Worm (Caenorhabditis elegans) whole organism, L2 larva: ENCODE measurements around the gene F59A1.11.

ENCODE experiments used
- C34F6.9 ChIP-seq: fragments of 150-350 bp; optimal IDR thresholded peaks from 2 replicates; lab custom pipeline; 2014; ENCODE audit warnings: missing biosample characterization, missing genetic modification characterization
- F13H6.1 ChIP-seq: sonication (generic microtip); optimal IDR thresholded peaks from 2 replicates; lab custom pipeline; 2016; ENCODE audit warnings: missing genetic modification characterization, missing compliant biosample characterization
- ZK546.5 ChIP-seq: sonication (generic microtip); optimal IDR thresholded peaks from 2 replicates; lab custom pipeline; 2017; ENCODE audit warnings: missing biosample characterization, missing genetic modification characterization
- alr-1 ChIP-seq: fragments of 150-350 bp; optimal IDR thresholded peaks from 2 replicates; lab custom pipeline; 2014; ENCODE audit warnings: missing biosample characterization, missing genetic modification characterization
- ama-1 ChIP-seq: fragments of 150-350 bp; optimal IDR thresholded peaks from 2 replicates; lab custom pipeline; 2018; ENCODE audit warnings: inconsistent platforms
- crh-2 ChIP-seq: sonication (generic microtip); optimal IDR thresholded peaks from 2 replicates; lab custom pipeline; 2017; ENCODE audit warnings: missing biosample characterization, missing genetic modification characterization
- dmd-4 ChIP-seq: sonication (generic microtip); optimal IDR thresholded peaks from 2 replicates; lab custom pipeline; 2017; ENCODE audit warnings: missing biosample characterization, missing genetic modification characterization
- egl-27 ChIP-seq: sonication (generic microtip); optimal IDR thresholded peaks from 3 replicates; lab custom pipeline; 2017; ENCODE audit warnings: missing biosample characterization, missing genetic modification reagents, missing genetic modification characterization
- elt-3 ChIP-seq: sonication (generic microtip); optimal IDR thresholded peaks from 2 replicates; lab custom pipeline; 2017; ENCODE audit warnings: missing biosample characterization, missing genetic modification characterization
- fos-1 ChIP-seq: fragments of 150-350 bp; optimal IDR thresholded peaks from 2 replicates; lab custom pipeline; 2014; ENCODE audit warnings: missing biosample characterization, missing genetic modification characterization
- lin-11 ChIP-seq: fragments of 150-350 bp; sonication (generic microtip); optimal IDR thresholded peaks from 2 replicates; lab custom pipeline; 2014; ENCODE audit warnings: missing biosample characterization, missing genetic modification characterization, inconsistent platforms, mixed read lengths
- lsy-2 ChIP-seq, 2 experiments: fragments of 150-350 bp in 1 of 2; sonication (generic microtip) in 1 of 2; optimal IDR thresholded peaks; 2 replicates each; lab custom pipeline; 2014 to 2017; ENCODE audit warnings: missing biosample characterization in 2 of 2, missing genetic modification characterization in 2 of 2
- mab-5 ChIP-seq: fragments of 150-350 bp; optimal IDR thresholded peaks from 2 replicates; lab custom pipeline; 2014; ENCODE audit warnings: missing biosample characterization, missing genetic modification characterization
- mbf-1 ChIP-seq: sonication (generic microtip); optimal IDR thresholded peaks from 2 replicates; lab custom pipeline; 2017; ENCODE audit warnings: missing biosample characterization, missing genetic modification characterization
- nhr-10 ChIP-seq: sonication (generic microtip); optimal IDR thresholded peaks from 2 replicates; lab custom pipeline; 2017; ENCODE audit warnings: missing biosample characterization, missing genetic modification characterization
- nhr-12 ChIP-seq: fragments of 150-350 bp; optimal IDR thresholded peaks from 2 replicates; lab custom pipeline; 2014; ENCODE audit warnings: missing biosample characterization, missing genetic modification characterization
- nhr-129 ChIP-seq: fragments of 150-350 bp; optimal IDR thresholded peaks from 2 replicates; lab custom pipeline; 2014; ENCODE audit warnings: missing biosample characterization, missing genetic modification characterization
- nhr-23 ChIP-seq: fragments of 150-350 bp; optimal IDR thresholded peaks from 2 replicates; lab custom pipeline; 2014; ENCODE audit warnings: missing biosample characterization, missing genetic modification reagents, missing genetic modification characterization
- nhr-237 ChIP-seq: fragments of 150-350 bp; optimal IDR thresholded peaks from 2 replicates; lab custom pipeline; 2014; ENCODE audit warnings: missing biosample characterization, missing genetic modification characterization
- nhr-25 ChIP-seq: fragments of 150-350 bp; sonication (generic microtip); optimal IDR thresholded peaks from 3 replicates; lab custom pipeline; 2014; ENCODE audit warnings: missing biosample characterization, missing genetic modification characterization
- nhr-77 ChIP-seq: fragments of 150-350 bp; optimal IDR thresholded peaks from 2 replicates; lab custom pipeline; 2014; ENCODE audit warnings: missing biosample characterization, missing genetic modification characterization
- peb-1 ChIP-seq: fragments of 150-350 bp; optimal IDR thresholded peaks from 2 replicates; lab custom pipeline; 2014; ENCODE audit warnings: missing biosample characterization, missing genetic modification characterization
- sem-4 ChIP-seq: fragments of 150-350 bp; optimal IDR thresholded peaks from 2 replicates; lab custom pipeline; 2014; ENCODE audit warnings: missing biosample characterization, missing genetic modification reagents, missing genetic modification characterization
- skn-1 ChIP-seq: sonication (generic microtip); optimal IDR thresholded peaks from 2 replicates; lab custom pipeline; 2017; ENCODE audit warnings: missing biosample characterization, missing genetic modification characterization
- sma-9 ChIP-seq, 2 experiments: fragments of 150-350 bp in 1 of 2; sonication (generic microtip) in 1 of 2; optimal IDR thresholded peaks; 2 replicates each; lab custom pipeline; 2014 to 2016; ENCODE audit warnings: missing genetic modification characterization in 2 of 2, mild to moderate bottlenecking in 1 of 2, missing biosample characterization in 1 of 2, missing compliant biosample characterization in 1 of 2, missing genetic modification reagents in 1 of 2, moderate library complexity in 1 of 2
- snpc-4 ChIP-seq: fragments of 150-350 bp; optimal IDR thresholded peaks from 2 replicates; lab custom pipeline; 2014; ENCODE audit warnings: missing biosample characterization, missing genetic modification characterization
- zag-1 ChIP-seq: fragments of 150-350 bp; optimal IDR thresholded peaks from 2 replicates; lab custom pipeline; 2014; ENCODE audit warnings: missing biosample characterization, missing genetic modification characterization
- ztf-1 ChIP-seq: fragments of 200-800 bp; sonication (Bioruptor generic); conservative IDR thresholded peaks from 2 replicates; pipeline ENCODE4 v1.3.6; 2022; ENCODE audit warnings: missing genetic modification characterization, missing compliant biosample characterization
- ztf-11 ChIP-seq: sonication (generic microtip); optimal IDR thresholded peaks from 2 replicates; lab custom pipeline; 2017; ENCODE audit warnings: missing biosample characterization, missing genetic modification characterization
- ztf-4 ChIP-seq: fragments of 150-350 bp; optimal IDR thresholded peaks from 2 replicates; lab custom pipeline; 2014; ENCODE audit warnings: missing biosample characterization, missing genetic modification characterization

The F59A1.11 gene

DNA sequence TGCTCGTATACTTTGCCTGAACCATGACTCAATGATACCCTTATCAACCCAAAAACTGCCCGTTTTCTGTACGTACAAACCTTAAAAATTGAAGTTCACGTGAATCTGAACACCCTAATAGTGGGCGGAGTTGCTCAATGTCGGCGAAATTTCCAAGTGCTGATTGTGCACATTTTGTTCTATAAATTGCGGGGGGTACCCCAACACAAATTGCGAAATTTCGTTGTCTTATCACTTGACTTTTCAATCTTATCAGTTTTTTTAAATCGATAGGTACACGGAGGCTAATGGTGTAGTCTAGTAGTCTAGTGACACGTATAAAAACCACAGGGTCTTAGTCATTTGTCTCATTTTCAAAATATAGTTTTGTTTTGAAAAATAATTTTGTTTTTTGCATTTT, 6.6 kb downstream of the F59A1.11 start, which contains the start of gene fbxa-108 (continued):
- TF ChIP-seq elt-3 (no peak), egl-27 (tag; lab: Kevin White, UChicago) (no peak), sma-9 (GFP tag; optimal IDR thresholded peaks at IDR 0.05; lab: Kevin White, UChicago) (peak; percentile 83), sma-9 (tag; optimal IDR thresholded peaks at IDR 0.05; lab: Kevin White, UChicago) (no peak), nhr-10 (tag; lab: Kevin White, UChicago) (no peak), C34F6.9 (tag; lab: Kevin White, UChicago) (no peak)

DNA sequence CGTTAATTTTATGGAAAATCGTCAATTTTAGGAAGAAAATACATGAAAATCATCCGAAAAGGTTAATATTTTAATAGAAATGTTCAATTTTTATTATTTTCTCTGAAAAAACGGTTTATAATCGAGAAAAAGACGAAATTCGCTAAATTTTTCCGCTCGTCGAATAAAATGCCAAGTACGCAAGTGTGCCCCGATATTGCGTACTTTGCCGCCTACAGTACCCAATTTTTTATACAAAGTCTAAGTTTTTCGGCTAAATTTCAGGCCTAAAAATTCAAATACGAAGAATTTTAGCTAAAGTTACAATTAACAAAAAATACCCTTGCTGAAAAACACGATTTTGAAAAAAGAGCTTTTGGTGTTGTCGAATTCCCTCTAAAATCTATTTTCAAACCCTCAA, 7.0 kb downstream of the F59A1.11 start:
- no peak for TF ChIP-seq ZK546.5 (tag; lab: Kevin White, UChicago)
- no peak for TF ChIP-seq ama-1 (lab: Kevin White, UChicago)

DNA sequence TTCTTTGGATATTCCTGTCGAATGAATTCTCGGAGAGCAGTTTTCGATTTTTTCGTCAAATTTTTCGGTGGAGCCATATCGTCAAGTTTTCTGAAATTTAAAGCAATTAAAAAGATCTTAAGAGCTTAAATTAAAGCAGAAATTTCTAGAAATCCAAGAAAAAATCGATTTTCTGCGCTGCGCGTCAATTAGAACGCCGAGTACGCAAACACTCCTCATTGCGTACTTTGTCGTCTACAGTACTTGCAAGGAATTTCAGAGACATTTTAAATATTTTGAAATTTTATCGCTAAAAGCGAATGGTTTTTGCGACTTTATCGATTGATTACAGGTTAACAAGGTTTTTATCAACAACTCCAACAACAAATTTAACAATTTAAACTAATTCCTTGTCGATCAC, 10.6 kb downstream of the F59A1.11 start:
- TF ChIP-seq skn-1 = no peak
- TF ChIP-seq ZK546.5 (tag; lab: Kevin White, UChicago) = no peak

DNA sequence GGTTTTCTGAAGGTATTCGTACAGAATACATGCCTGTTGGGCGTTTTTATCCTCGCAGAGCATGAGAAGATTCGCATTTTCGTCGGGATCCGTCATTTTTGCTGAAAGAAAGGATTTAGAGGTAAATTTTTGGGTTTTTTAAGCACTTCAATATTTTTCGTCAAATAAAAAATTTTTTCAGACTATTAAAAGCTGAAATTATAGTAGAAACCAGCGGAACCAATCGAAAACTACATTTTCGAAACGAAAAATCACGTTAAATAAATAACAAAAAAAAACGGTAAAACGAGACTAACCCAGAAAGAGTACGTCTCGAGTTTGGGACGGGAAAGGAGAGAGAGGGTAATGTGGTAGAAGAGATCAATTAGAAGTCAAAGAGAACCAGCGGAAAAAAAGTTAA, 15.4 kb downstream of the F59A1.11 start, which contains the start of gene fbxa-192:
Gene fbxa-192 (minus strand): TSS at position 101 of the 400 bp plus-strand sequence.
- TF ChIP-seq lsy-2 (tag; optimal IDR thresholded peaks at IDR 0.05; lab: Kevin White, UChicago) (no peak), ama-1 (lab: Kevin White, UChicago) (no peak), elt-3 (no peak), nhr-237 (tag; lab: Kevin White, UChicago) (no peak), mbf-1 (tag; lab: Kevin White, UChicago) (no peak), ztf-4 (tag; lab: Kevin White, UChicago) (no peak), peb-1 (tag; lab: Kevin White, UChicago) (no peak), nhr-12 (tag; lab: Kevin White, UChicago) (no peak), dmd-4 (tag; lab: Kevin White, UChicago) (no peak), F13H6.1 (tag; lab: Kevin White, UChicago) (no peak), lin-11 (tag; lab: Kevin White, UChicago) (no peak), nhr-129 (tag; lab: Kevin White, UChicago) (no peak), ztf-11 (tag; lab: Kevin White, UChicago) (no peak), sma-9 (GFP tag; optimal IDR thresholded peaks at IDR 0.05; lab: Kevin White, UChicago) (no peak), sma-9 (tag; optimal IDR thresholded peaks at IDR 0.05; lab: Kevin White, UChicago) (no peak), nhr-23 (tag; lab: Kevin White, UChicago) (no peak), sem-4 (tag; lab: Kevin White, UChicago) (no peak), nhr-77 (tag; lab: Kevin White, UChicago) (no peak), snpc-4 (tag; lab: Kevin White, UChicago) (no peak)
- TF ChIP-seq, all 48 proteins: peak for 0

DNA sequence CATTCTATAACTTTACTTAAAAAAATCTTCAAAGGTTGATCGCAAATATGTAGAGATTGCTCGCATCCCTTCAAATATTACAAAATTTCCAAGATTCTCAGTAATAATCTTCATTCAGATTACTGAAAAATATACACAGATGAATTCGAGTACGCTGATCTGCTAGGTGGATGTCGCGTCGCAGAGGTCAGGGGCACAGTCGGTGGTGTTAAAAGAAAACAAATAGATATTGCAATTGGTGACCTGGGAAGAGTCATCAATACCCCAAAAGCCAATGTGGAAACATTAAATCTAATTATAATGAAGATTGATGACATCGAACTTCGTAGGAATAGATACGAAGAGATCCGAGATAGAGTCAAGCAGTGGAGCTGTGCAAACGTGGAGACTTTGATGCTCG, 37.2 kb downstream of the F59A1.11 start, which contains the start of gene F57G4.10:
Gene F57G4.10 (plus strand): TSS at position 301 of the 400 bp plus-strand sequence.
- TF ChIP-seq sma-9 (GFP tag; optimal IDR thresholded peaks at IDR 0.05; lab: Kevin White, UChicago) (no peak), sma-9 (tag; optimal IDR thresholded peaks at IDR 0.05; lab: Kevin White, UChicago) (no peak), peb-1 (tag; lab: Kevin White, UChicago) (no peak), nhr-25 (tag; lab: Kevin White, UChicago) (no peak), ztf-1 (no peak), sem-4 (tag; lab: Kevin White, UChicago) (no peak), zag-1 (tag; lab: Kevin White, UChicago) (no peak), ztf-11 (tag; lab: Kevin White, UChicago) (no peak), elt-3 (no peak), alr-1 (tag; lab: Kevin White, UChicago) (no peak), crh-2 (tag; lab: Kevin White, UChicago) (no peak)

DNA sequence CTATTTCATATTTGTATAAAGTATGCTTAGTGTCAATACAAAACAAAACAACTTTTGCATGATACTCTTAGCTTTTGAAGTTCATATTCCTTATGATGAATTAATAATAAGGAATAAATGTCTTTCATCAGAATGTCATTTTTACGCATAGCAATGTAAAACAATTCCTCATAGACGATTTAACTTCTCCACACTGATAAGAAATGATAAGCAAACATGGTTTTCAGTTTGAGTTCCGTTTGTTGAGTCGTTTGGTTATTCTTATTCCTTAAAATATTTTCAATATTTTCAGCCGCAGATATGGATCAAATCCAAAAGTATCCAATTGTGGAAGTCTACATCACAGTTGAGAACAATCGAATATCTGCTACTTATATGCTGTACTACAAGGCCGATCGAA, 40.9 kb downstream of the F59A1.11 start, which contains the start of gene F57G4.11:
Gene F57G4.11 (plus strand): TSS at position 301 of the 400 bp plus-strand sequence.
- TF ChIP-seq mab-5 (tag; lab: Kevin White, UChicago) (no peak), ztf-1 (no peak), fos-1 (tag; lab: Kevin White, UChicago) (no peak)
- TF ChIP-seq, all 48 proteins: peak for 0
